Worm (Caenorhabditis elegans): ENCODE measurements around the gene fcho-1.

- no peak for TF ChIP-seq T22C8.4 (GFP tag; IDR thresholded peaks at IDR 0.05)
- no peak for TF ChIP-seq flt-1 (GFP tag; IDR thresholded peaks at IDR 0.05)
- TF ChIP-seq ztf-23 (GFP tag; IDR thresholded peaks at IDR 0.05) = no peak
- no peak for TF ChIP-seq ref-1 (GFP tag; conservative IDR thresholded peaks at IDR 0.05)
- TF ChIP-seq ztf-29 (GFP tag; IDR thresholded peaks at IDR 0.05) = no peak
- TF ChIP-seq med-1 (GFP tag; optimal IDR thresholded peaks at IDR 0.05; ENCODE audit: insufficient read depth) = no peak
- no peak for TF ChIP-seq cog-1 (tag; optimal IDR thresholded peaks at IDR 0.05)
Observed at ce11 chrII:1271814-1272213, 38.5 kb upstream of the fcho-1 start, which contains the start of gene srw-66.

Data from whole organism, midembryonic.